ENCODE assay signal across 1 fruit fly cellular context in the genomic region with DNA sequence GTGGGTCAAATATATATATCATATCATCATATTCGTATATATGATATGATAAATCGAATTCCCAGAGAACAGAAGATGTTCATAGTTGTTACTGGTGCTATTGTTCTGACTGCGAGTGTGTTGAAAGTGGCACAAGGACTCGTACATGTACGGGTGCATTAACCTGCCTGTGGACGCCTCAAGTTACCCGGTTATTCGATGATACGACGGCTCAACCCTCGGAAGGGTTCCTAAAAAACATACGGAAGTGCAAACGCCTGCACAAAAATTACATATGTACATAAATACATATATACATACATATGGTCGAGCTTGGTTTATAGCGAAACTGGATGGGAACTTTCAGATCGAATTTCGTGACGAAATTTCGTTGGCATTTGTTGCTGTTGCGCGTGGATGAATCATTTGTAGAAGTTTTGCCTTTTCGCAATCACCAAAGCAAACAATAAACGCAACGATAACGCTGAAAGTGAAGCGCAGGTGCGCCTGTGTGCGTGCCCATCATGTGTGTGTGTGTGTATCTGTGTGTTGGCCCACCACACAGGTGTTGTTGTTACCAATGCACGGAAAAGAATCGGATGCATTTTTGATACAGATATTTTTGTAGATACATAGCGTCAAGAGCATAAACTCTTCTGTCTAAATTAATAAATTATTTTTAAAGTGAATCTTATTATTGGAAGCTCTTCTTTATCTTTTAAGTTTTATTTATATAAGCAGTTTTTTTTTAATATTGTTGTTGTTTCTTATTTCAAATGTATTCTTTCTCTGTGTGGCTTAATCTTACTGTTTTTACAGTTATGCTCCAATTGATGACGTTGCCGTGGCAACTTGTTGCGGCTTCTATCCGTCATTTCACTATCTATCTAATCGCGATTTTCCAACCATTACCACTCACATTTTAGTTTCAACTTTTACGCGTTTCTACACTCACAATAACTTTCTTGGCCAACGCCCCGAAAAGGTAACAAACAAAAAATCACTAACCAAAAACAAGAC.
TF ChIP-seq lines count a peak whose summit lies in the region.

No protein-coding gene starts in this region.

TF ChIP-seq in whole organism, embryonic, 481 proteins besides CTCF, POLR2A, EP300 and RAD21 (continued from another document):
- TF ChIP-seq CG12104 (GFP tag; optimal IDR thresholded peaks at IDR 0.05; lab: Kevin White, UChicago) (peak; percentile 62), tup (GFP tag; optimal IDR thresholded peaks at IDR 0.05; lab: Kevin White, UChicago) (no peak), br (optimal IDR thresholded peaks at IDR 0.05; lab: Kevin White, UChicago) (no peak), Bdp1 (GFP tag; optimal IDR thresholded peaks at IDR 0.05; lab: Kevin White, UChicago) (peak; percentile 27), CG7963 (GFP tag; IDR thresholded peaks at IDR 0.05; lab: Robert Waterston, UW; ENCODE audit: partially characterized antibody) (no peak; the same call in 2 of the 3 replicates), CG15514 (GFP tag; optimal IDR thresholded peaks at IDR 0.05; lab: Kevin White, UChicago) (peak; percentile 11), CG2712 (tag; optimal IDR thresholded peaks at IDR 0.05; lab: Kevin White, UChicago) (peak; percentile 87), Ets97D (GFP tag; optimal IDR thresholded peaks at IDR 0.05; lab: Kevin White, UChicago) (no peak), CG31388 (GFP tag; optimal IDR thresholded peaks at IDR 0.05; lab: Kevin White, UChicago) (peak; percentile 22), twi (tag; optimal IDR thresholded peaks at IDR 0.05; lab: Kevin White, UChicago) (peak; percentile 56), vfl (GFP tag; optimal IDR thresholded peaks at IDR 0.05; lab: Kevin White, UChicago) (peak; percentile 1), zen (tag; optimal IDR thresholded peaks at IDR 0.05; lab: Kevin White, UChicago) (peak; percentile 63), bab2 (GFP tag; optimal IDR thresholded peaks at IDR 0.05; lab: Kevin White, UChicago) (peak; percentile 50), CG13894 (tag; optimal IDR thresholded peaks at IDR 0.05; lab: Kevin White, UChicago) (no peak), CG1233 (GFP tag; optimal IDR thresholded peaks at IDR 0.05; lab: Kevin White, UChicago) (peak; percentile 65), MTF-1 (GFP tag; optimal IDR thresholded peaks at IDR 0.05; lab: Kevin White, UChicago; ENCODE audit: borderline replicate concordance) (peak; percentile 24), Dfd (GFP tag; optimal IDR thresholded peaks at IDR 0.05; lab: Kevin White, UChicago) (no peak), CG17361 (GFP tag; IDR thresholded peaks at IDR 0.05; lab: Robert Waterston, UW) (peak; percentile 89), CG6689 (GFP tag; IDR thresholded peaks at IDR 0.05; lab: Robert Waterston, UW) (peak; percentile 87), CG6683 (GFP tag; optimal IDR thresholded peaks at IDR 0.05; lab: Kevin White, UChicago) (peak; percentile 41), lov (optimal IDR thresholded peaks at IDR 0.05; lab: Kevin White, UChicago) (no peak), lov (GFP tag; IDR thresholded peaks at IDR 0.05; lab: Robert Waterston, UW) (peak; percentile 60; the same call in 1 of the 3 replicates), Sox102F (GFP tag; optimal IDR thresholded peaks at IDR 0.05; lab: Kevin White, UChicago) (peak; percentile 80), CG16815 (GFP tag; optimal IDR thresholded peaks at IDR 0.05; lab: Kevin White, UChicago) (peak; percentile 30), CG32767 (GFP tag; IDR thresholded peaks at IDR 0.05; lab: Robert Waterston, UW) (peak; percentile 86), dan (GFP tag; IDR thresholded peaks at IDR 0.05; lab: Robert Waterston, UW) (no peak), CG1602 (GFP tag; optimal IDR thresholded peaks at IDR 0.05; lab: Kevin White, UChicago) (peak; percentile 64), CG13123 (GFP tag; optimal IDR thresholded peaks at IDR 0.05; lab: Kevin White, UChicago) (no peak), slbo (GFP tag; IDR thresholded peaks at IDR 0.05; lab: Robert Waterston, UW) (peak; percentile 62), CG11696 (GFP tag; IDR thresholded peaks at IDR 0.05; lab: Robert Waterston, UW) (peak; percentile 67), CG6813 (GFP tag; optimal IDR thresholded peaks at IDR 0.05; lab: Kevin White, UChicago) (peak; percentile 23)
